Fruit fly (Drosophila melanogaster): Measurements from ENCODE around the gene Jhbp5.

dm6 chr3R:16072581-16072908 is 26.6 kb upstream of the Jhbp5 start:
- TF ChIP-seq EcR (GFP tag; optimal IDR thresholded peaks at IDR 0.05) (no peak), pan (optimal IDR thresholded peaks at IDR 0.05) (no peak), usp (GFP tag; optimal IDR thresholded peaks at IDR 0.05) (no peak), CG8478 (optimal IDR thresholded peaks at IDR 0.05) (no peak), Dll (optimal IDR thresholded peaks at IDR 0.05) (no peak), psq (optimal IDR thresholded peaks at IDR 0.05) (no peak)

Measured in whole organism.